Fruit fly (Drosophila melanogaster) whole organism, pupa: ENCODE results near the gene Pbp45.

ENCODE experiments used
- CG10348 ChIP-seq: fragments of 200-800 bp; sonication (Bioruptor generic); IDR thresholded peaks from 2 replicates; pipeline ENCODE4 v1.3.6; 2022; ENCODE audit warnings: missing biosample characterization, missing genetic modification characterization
- CG12605 ChIP-seq: fragments of 200-800 bp; sonication (Bioruptor generic); IDR thresholded peaks from 2 replicates; pipeline ENCODE4 v1.3.6; 2022; ENCODE audit warnings: missing biosample characterization, missing genetic modification characterization
- CG13204 ChIP-seq: fragments of 200-800 bp; sonication (Bioruptor generic); optimal IDR thresholded peaks from 2 replicates; lab custom pipeline; 2018; ENCODE audit warnings: missing biosample characterization, mild to moderate bottlenecking, missing genetic modification characterization, moderate library complexity
- CG14655 ChIP-seq: fragments of 200-800 bp; sonication (Bioruptor generic); optimal IDR thresholded peaks from 3 replicates; lab custom pipeline; 2017; ENCODE audit warnings: mild to moderate bottlenecking, missing biosample characterization, missing genetic modification reagents, missing genetic modification characterization
- CG17806 ChIP-seq: fragments of 200-800 bp; sonication (Bioruptor generic); optimal IDR thresholded peaks from 2 replicates; lab custom pipeline; 2018; ENCODE audit warnings: missing biosample characterization, mild to moderate bottlenecking, missing genetic modification characterization, moderate library complexity
- CG32121 ChIP-seq: fragments of 200-800 bp; sonication (Bioruptor generic); IDR thresholded peaks from 2 replicates; pipeline ENCODE4 v1.3.6; 2022; ENCODE audit warnings: missing biosample characterization, missing genetic modification characterization
- CG34367 ChIP-seq: fragments of 200-800 bp; sonication (Bioruptor generic); optimal IDR thresholded peaks from 2 replicates; lab custom pipeline; 2018; ENCODE audit warnings: missing biosample characterization, mild to moderate bottlenecking, missing genetic modification characterization
- CG4496 ChIP-seq: fragments of 200-800 bp; sonication (Bioruptor generic); IDR thresholded peaks from 3 replicates; pipeline ENCODE4 v1.3.6; 2022; ENCODE audit warnings: missing biosample characterization, missing genetic modification characterization
- CG8159 ChIP-seq: fragments of 200-800 bp; sonication (Bioruptor generic); optimal IDR thresholded peaks from 3 replicates; lab custom pipeline; 2018; ENCODE audit warnings: missing biosample characterization, mild to moderate bottlenecking, missing genetic modification characterization, moderate library complexity
- CG9948 ChIP-seq: fragments of 200-800 bp; sonication (Bioruptor generic); optimal IDR thresholded peaks from 2 replicates; lab custom pipeline; 2018; ENCODE audit warnings: missing biosample characterization, mild to moderate bottlenecking, missing genetic modification characterization, moderate library complexity
- EcR ChIP-seq: fragments of 200-800 bp; sonication (Bioruptor generic); optimal IDR thresholded peaks from 3 replicates; lab custom pipeline; 2019; ENCODE audit warnings: missing biosample characterization, missing genetic modification characterization, mild to moderate bottlenecking, moderate library complexity, missing genetic modification reagents
- Ets98B ChIP-seq: fragments of 200-800 bp; sonication (Bioruptor generic); IDR thresholded peaks from 2 replicates; pipeline ENCODE4 v1.3.6; 2022; ENCODE audit warnings: missing biosample characterization, missing genetic modification characterization
- Pif1B ChIP-seq: fragments of 200-800 bp; sonication (Bioruptor generic); optimal IDR thresholded peaks from 3 replicates; lab custom pipeline; 2016; ENCODE audit warnings: missing biosample characterization, missing genetic modification characterization
- gl ChIP-seq: fragments of 200-800 bp; sonication (Bioruptor generic); optimal IDR thresholded peaks from 2 replicates; lab custom pipeline; 2018; ENCODE audit warnings: missing biosample characterization, mild to moderate bottlenecking, missing genetic modification characterization

dm6 chr3R:15807877-15808381 lies 31.4 kb downstream of the Pbp45 start:
- peak; percentile 64 for TF ChIP-seq EcR (GFP tag; lab: Kevin White, UChicago)
- TF ChIP-seq Pif1B (GFP tag; lab: Kevin White, UChicago), result no peak
- no peak for TF ChIP-seq CG8159 (tag; lab: Kevin White, UChicago)
- peak; percentile 30 for TF ChIP-seq gl (tag; lab: Kevin White, UChicago)
- TF ChIP-seq CG12605 (GFP tag; lab: Robert Waterston, UW), result no peak
- TF ChIP-seq CG17806 (tag; lab: Kevin White, UChicago), result no peak
- TF ChIP-seq CG14655, result no peak
- TF ChIP-seq CG4496 (GFP tag; lab: Robert Waterston, UW), result no peak
- no peak for TF ChIP-seq CG32121 (GFP tag; lab: Robert Waterston, UW)
- no peak for TF ChIP-seq CG34367 (tag; lab: Kevin White, UChicago)
- TF ChIP-seq CG10348, result no peak
- TF ChIP-seq CG9948 (tag; lab: Kevin White, UChicago), result no peak
- TF ChIP-seq Ets98B (GFP tag; lab: Robert Waterston, UW), result no peak
- TF ChIP-seq CG13204 (GFP tag; lab: Kevin White, UChicago), result no peak
